Fruit fly (Drosophila melanogaster) whole organism, embryonic: ENCODE data around the gene Faa.
A peak's percentile ranks its signal among the peaks of the same experiment; 100 is the strongest.

Source experiments
- CG10147 ChIP-seq: fragments of 200-800 bp; sonication (Bioruptor generic); optimal IDR thresholded peaks from 2 replicates; lab custom pipeline; 2019; ENCODE audit warnings: missing biosample characterization, mild to moderate bottlenecking, missing genetic modification characterization, moderate library complexity
- CG10209 ChIP-seq: fragments of 200-800 bp; sonication (Bioruptor generic); optimal IDR thresholded peaks from 3 replicates; lab custom pipeline; 2017; ENCODE audit warnings: missing biosample characterization, mild to moderate bottlenecking, missing genetic modification characterization, missing genetic modification reagents
- CG10565 ChIP-seq: fragments of 200-800 bp; sonication (Bioruptor generic); optimal IDR thresholded peaks from 3 replicates; lab custom pipeline; 2016; ENCODE audit warnings: missing biosample characterization, mild to moderate bottlenecking, missing genetic modification characterization
- CG12155 ChIP-seq: fragments of 200-800 bp; sonication (Bioruptor generic); optimal IDR thresholded peaks from 3 replicates; lab custom pipeline; 2016; ENCODE audit warnings: missing biosample characterization, missing genetic modification characterization
- CG12942 ChIP-seq: fragments of 200-800 bp; sonication (Bioruptor generic); optimal IDR thresholded peaks from 3 replicates; lab custom pipeline; 2016; ENCODE audit warnings: missing biosample characterization, missing genetic modification characterization
- CG13424 ChIP-seq: fragments of 200-800 bp; sonication (Bioruptor generic); optimal IDR thresholded peaks from 2 replicates; lab custom pipeline; 2019; ENCODE audit warnings: missing biosample characterization, mild to moderate bottlenecking, missing genetic modification characterization, moderate library complexity
- CG1603 ChIP-seq: fragments of 200-800 bp; sonication (Bioruptor generic); optimal IDR thresholded peaks from 2 replicates; lab custom pipeline; 2019; ENCODE audit warnings: missing biosample characterization, mild to moderate bottlenecking, missing genetic modification characterization, moderate library complexity
- CG17361 ChIP-seq: fragments of 200-800 bp; sonication (Bioruptor generic); IDR thresholded peaks from 3 replicates; pipeline ENCODE4 v1.3.6; 2022; ENCODE audit warnings: missing biosample characterization, missing genetic modification characterization
- CG17568 ChIP-seq: fragments of 200-800 bp; sonication (Bioruptor generic); optimal IDR thresholded peaks from 2 replicates; lab custom pipeline; 2018; ENCODE audit warnings: missing biosample characterization, mild to moderate bottlenecking, missing genetic modification characterization, moderate library complexity
- CG2129 ChIP-seq: fragments of 200-800 bp; sonication (Bioruptor generic); IDR thresholded peaks from 2 replicates; pipeline ENCODE4 v1.3.6; 2022; ENCODE audit warnings: missing biosample characterization, missing genetic modification characterization; ENCODE audit not compliant: partially characterized antibody
- CG2712 ChIP-seq: fragments of 200-800 bp; optimal IDR thresholded peaks from 3 replicates; lab custom pipeline; 2019; ENCODE audit warnings: missing biosample characterization, mild to moderate bottlenecking, missing genetic modification characterization, moderate library complexity
- CG2889 ChIP-seq: fragments of 200-800 bp; sonication (Bioruptor generic); IDR thresholded peaks from 3 replicates; pipeline ENCODE4 v1.3.6; 2022; ENCODE audit warnings: missing biosample characterization, missing genetic modification characterization
- CG32772 ChIP-seq: fragments of 200-800 bp; sonication (Bioruptor generic); IDR thresholded peaks from 2 replicates; pipeline ENCODE4 v1.3.6; 2022; ENCODE audit warnings: missing biosample characterization, missing genetic modification characterization
- CG4282 ChIP-seq: fragments of 200-800 bp; sonication (Bioruptor generic); optimal IDR thresholded peaks from 2 replicates; lab custom pipeline; 2016; ENCODE audit warnings: missing biosample characterization, missing genetic modification characterization
- CG5953 ChIP-seq: fragments of 200-800 bp; sonication (Bioruptor generic); IDR thresholded peaks from 2 replicates; pipeline ENCODE4 v1.3.6; 2022; ENCODE audit warnings: missing biosample characterization, missing genetic modification characterization
- CG6272 ChIP-seq: fragments of 200-800 bp; sonication (Bioruptor generic); IDR thresholded peaks from 2 replicates; pipeline ENCODE4 v1.3.6; 2022; ENCODE audit warnings: missing biosample characterization, missing genetic modification characterization
- CG7556 ChIP-seq: fragments of 200-800 bp; sonication (Bioruptor generic); optimal IDR thresholded peaks from 2 replicates; lab custom pipeline; 2017; ENCODE audit warnings: missing biosample characterization, mild to moderate bottlenecking, missing genetic modification characterization
- CG8359 ChIP-seq: fragments of 200-800 bp; sonication (Bioruptor generic); optimal IDR thresholded peaks from 2 replicates; lab custom pipeline; 2017; ENCODE audit warnings: missing biosample characterization, mild to moderate bottlenecking, missing genetic modification characterization, borderline replicate concordance
- CG9817 ChIP-seq: fragments of 200-800 bp; sonication (Bioruptor generic); optimal IDR thresholded peaks from 2 replicates; lab custom pipeline; 2018; ENCODE audit warnings: missing biosample characterization, mild to moderate bottlenecking, missing genetic modification characterization, moderate library complexity
- CTCF ChIP-seq: fragments of 200-800 bp; sonication (Bioruptor generic); optimal IDR thresholded peaks from 2 replicates; lab custom pipeline; 2017; ENCODE audit warnings: missing biosample characterization, mild to moderate bottlenecking, missing genetic modification characterization, moderate library complexity
- Deaf1 ChIP-seq: fragments of 200-800 bp; optimal IDR thresholded peaks from 3 replicates; lab custom pipeline; 2019; ENCODE audit warnings: missing biosample characterization, mild to moderate bottlenecking, missing genetic modification characterization, moderate library complexity
- H2.0 ChIP-seq: fragments of 200-800 bp; sonication (Bioruptor generic); IDR thresholded peaks from 2 replicates; pipeline ENCODE4 v1.3.6; 2022; ENCODE audit warnings: missing biosample characterization, missing genetic modification characterization
- HHEX ChIP-seq: fragments of 200-800 bp; sonication (Bioruptor generic); optimal IDR thresholded peaks from 3 replicates; lab custom pipeline; 2017; ENCODE audit warnings: missing biosample characterization, mild to moderate bottlenecking, missing genetic modification characterization, missing genetic modification reagents
- Hr3 ChIP-seq: fragments of 200-800 bp; sonication (Bioruptor generic); optimal IDR thresholded peaks from 3 replicates; lab custom pipeline; 2016; ENCODE audit warnings: missing biosample characterization, missing genetic modification characterization
- Rx ChIP-seq: fragments of 200-800 bp; sonication (Bioruptor generic); IDR thresholded peaks from 2 replicates; pipeline ENCODE4 v1.3.6; 2022; ENCODE audit warnings: missing biosample characterization, missing genetic modification characterization
- crc ChIP-seq: fragments of 200-800 bp; sonication (Bioruptor generic); optimal IDR thresholded peaks from 2 replicates; lab custom pipeline; 2016; ENCODE audit warnings: missing biosample characterization, missing genetic modification characterization
- dati ChIP-seq: fragments of 200-800 bp; sonication (Bioruptor generic); IDR thresholded peaks from 2 replicates; pipeline ENCODE4 v1.3.6; 2022; ENCODE audit warnings: missing biosample characterization, missing genetic modification characterization
- dimm ChIP-seq: fragments of 200-800 bp; sonication (Bioruptor generic); IDR thresholded peaks from 2 replicates; pipeline ENCODE4 v1.3.6; 2022; ENCODE audit warnings: missing biosample characterization, missing genetic modification characterization
- dm ChIP-seq: fragments of 200-800 bp; sonication (Bioruptor generic); optimal IDR thresholded peaks from 3 replicates; lab custom pipeline; 2016; ENCODE audit warnings: missing biosample characterization, missing genetic modification characterization
- dysf ChIP-seq: fragments of 200-800 bp; sonication (Bioruptor generic); IDR thresholded peaks from 3 replicates; pipeline ENCODE4 v1.3.6; 2022; ENCODE audit warnings: missing biosample characterization, missing genetic modification characterization
- ewg ChIP-seq: fragments of 200-800 bp; sonication (Bioruptor generic); optimal IDR thresholded peaks from 3 replicates; lab custom pipeline; 2017; ENCODE audit warnings: mild to moderate bottlenecking, missing biosample characterization, missing genetic modification reagents, missing genetic modification characterization
- fd3F ChIP-seq: fragments of 200-800 bp; sonication (Bioruptor generic); optimal IDR thresholded peaks from 2 replicates; lab custom pipeline; 2018; ENCODE audit warnings: missing biosample characterization, mild to moderate bottlenecking, missing genetic modification characterization, moderate library complexity
- gem ChIP-seq: fragments of 200-800 bp; sonication (Bioruptor generic); optimal IDR thresholded peaks from 2 replicates; lab custom pipeline; 2019; ENCODE audit warnings: missing biosample characterization, mild to moderate bottlenecking, missing genetic modification characterization, moderate library complexity
- ken ChIP-seq: fragments of 200-800 bp; sonication (Bioruptor generic); IDR thresholded peaks from 3 replicates; pipeline ENCODE4 v1.3.6; 2022; ENCODE audit warnings: missing biosample characterization, missing genetic modification characterization
- klu ChIP-seq: fragments of 200-800 bp; sonication (Bioruptor generic); IDR thresholded peaks from 2 replicates; pipeline ENCODE4 v1.3.6; 2022; ENCODE audit warnings: missing biosample characterization, missing genetic modification characterization
- lab ChIP-seq: fragments of 200-800 bp; sonication (Bioruptor generic); optimal IDR thresholded peaks from 3 replicates; lab custom pipeline; 2017; ENCODE audit warnings: missing biosample characterization, missing genetic modification characterization, mild to moderate bottlenecking, moderate library complexity, missing genetic modification reagents
- lov ChIP-seq, 2 experiments: fragments of 200-800 bp in 1 of 2; fragments of >200 bp in 1 of 2; sonication (Bioruptor generic) in 1 of 2; IDR thresholded peaks in 1 of 2; optimal IDR thresholded peaks in 1 of 2; 2 replicates in 1 of 2; 3 replicates in 1 of 2; pipeline versions ENCODE4 v1.3.6 to Lab custom; 2017 to 2022; ENCODE audit warnings: missing biosample characterization in 1 of 2, missing genetic modification characterization in 1 of 2
- maf-S ChIP-seq: fragments of 200-800 bp; sonication (Bioruptor generic); optimal IDR thresholded peaks from 2 replicates; lab custom pipeline; 2016; ENCODE audit warnings: missing biosample characterization, missing genetic modification characterization
- nom ChIP-seq: fragments of 200-800 bp; sonication (Bioruptor generic); optimal IDR thresholded peaks from 2 replicates; lab custom pipeline; 2017; ENCODE audit warnings: missing biosample characterization, missing genetic modification characterization, mild to moderate bottlenecking, moderate library complexity, missing genetic modification reagents
- onecut ChIP-seq: fragments of 200-800 bp; sonication (Bioruptor generic); IDR thresholded peaks from 2 replicates; pipeline ENCODE4 v1.3.6; 2022; ENCODE audit warnings: missing biosample characterization, missing genetic modification characterization
- pb ChIP-seq: fragments of 200-800 bp; sonication (Bioruptor generic); optimal IDR thresholded peaks from 3 replicates; lab custom pipeline; 2016; ENCODE audit warnings: missing biosample characterization, missing genetic modification characterization
- pfk ChIP-seq: fragments of 200-800 bp; sonication (Bioruptor generic); optimal IDR thresholded peaks from 2 replicates; lab custom pipeline; 2018; ENCODE audit warnings: missing biosample characterization, mild to moderate bottlenecking, missing genetic modification characterization, moderate library complexity
- pum ChIP-seq: fragments of 200-800 bp; sonication (Bioruptor generic); optimal IDR thresholded peaks from 2 replicates; lab custom pipeline; 2016; ENCODE audit warnings: missing biosample characterization, missing genetic modification characterization
- pzg ChIP-seq: fragments of 200-800 bp; sonication (Bioruptor generic); optimal IDR thresholded peaks from 3 replicates; lab custom pipeline; 2018; ENCODE audit warnings: missing biosample characterization, mild to moderate bottlenecking, missing genetic modification characterization, moderate library complexity
- sens-2 ChIP-seq: fragments of 200-800 bp; sonication (Bioruptor generic); IDR thresholded peaks from 2 replicates; pipeline ENCODE4 v1.3.6; 2022; ENCODE audit warnings: missing biosample characterization, missing genetic modification characterization
- slou ChIP-seq: fragments of 200-800 bp; sonication (Bioruptor generic); optimal IDR thresholded peaks from 3 replicates; lab custom pipeline; 2016; ENCODE audit warnings: missing biosample characterization, missing genetic modification characterization
- toy ChIP-seq: fragments of 200-800 bp; sonication (Bioruptor generic); IDR thresholded peaks from 2 replicates; pipeline ENCODE4 v1.3.6; 2022; ENCODE audit warnings: missing biosample characterization, missing genetic modification characterization
- tup ChIP-seq: fragments of 200-800 bp; sonication (Bioruptor generic); optimal IDR thresholded peaks from 2 replicates; lab custom pipeline; 2016; ENCODE audit warnings: missing biosample characterization, mild to moderate bottlenecking, missing genetic modification characterization, moderate library complexity
- vfl ChIP-seq: fragments of 200-800 bp; sonication (Bioruptor generic); optimal IDR thresholded peaks from 2 replicates; lab custom pipeline; 2016; ENCODE audit warnings: missing biosample characterization, missing genetic modification characterization

Faa gene

dm6 chr3L:4108844-4109494, 35.2 kb upstream of the Faa start (continued):
- TF ChIP-seq fd3F (peak; percentile 32), pzg (GFP tag; lab: Kevin White, UChicago) (no peak), pum (GFP tag; lab: Kevin White, UChicago) (peak; percentile 62), gem (tag; lab: Kevin White, UChicago) (peak; percentile 82), CG6272 (GFP tag; lab: Robert Waterston, UW) (peak; percentile 58), CTCF (no peak), toy (GFP tag; lab: Robert Waterston, UW) (no peak), CG4282 (no peak), dimm (GFP tag; lab: Robert Waterston, UW) (0 out of 2 replicates have a peak, but pooled peaks have one; percentile 3), klu (GFP tag; lab: Robert Waterston, UW) (0 out of 2 replicates have a peak, but pooled peaks have one; percentile 12), Deaf1 (peak; percentile 40), Rx (no peak), tup (GFP tag; lab: Kevin White, UChicago) (peak; percentile 9), crc (GFP tag; lab: Kevin White, UChicago) (peak; percentile 74), lab (GFP tag; lab: Kevin White, UChicago) (peak; percentile 77), CG32772 (GFP tag; lab: Robert Waterston, UW) (peak; percentile 55; the same call in 1 of the 2 replicates), H2.0 (GFP tag; lab: Robert Waterston, UW) (peak; percentile 33; the same call in 1 of the 2 replicates), dysf (GFP tag; lab: Robert Waterston, UW) (peak; percentile 80), sens-2 (no peak), CG17361 (GFP tag; lab: Robert Waterston, UW) (peak; percentile 86), pfk (GFP tag; lab: Kevin White, UChicago) (no peak), CG12155 (GFP tag; lab: Kevin White, UChicago) (peak; percentile 64), dm (GFP tag; lab: Kevin White, UChicago) (peak; percentile 26), lov (optimal IDR thresholded peaks at IDR 0.05; lab: Kevin White, UChicago) (no peak), lov (GFP tag; IDR thresholded peaks at IDR 0.05; lab: Robert Waterston, UW) (0 out of 3 replicates have a peak, but pooled peaks have one; percentile 30), CG10147 (peak; percentile 66), CG7556 (GFP tag; lab: Kevin White, UChicago) (peak; percentile 87), CG5953 (GFP tag; lab: Robert Waterston, UW) (no peak), CG10209 (GFP tag; lab: Kevin White, UChicago) (peak; percentile 80), CG10565 (peak; percentile 2), CG2129 (no peak), HHEX (peak; percentile 79), CG17568 (GFP tag; lab: Kevin White, UChicago) (peak; percentile 68), Hr3 (GFP tag; lab: Kevin White, UChicago) (peak; percentile 69), CG2889 (GFP tag; lab: Robert Waterston, UW) (no peak), CG8359 (GFP tag; lab: Kevin White, UChicago) (peak; percentile 41), pb (peak; percentile 74), dati (no peak), vfl (GFP tag; lab: Kevin White, UChicago) (no peak), ewg (peak; percentile 56), slou (GFP tag; lab: Kevin White, UChicago) (peak; percentile 20), maf-S (GFP tag; lab: Kevin White, UChicago) (peak; percentile 35), CG1603 (peak; percentile 54), ken (GFP tag; lab: Robert Waterston, UW) (peak; percentile 51; the same call in 1 of the 3 replicates), CG13424 (tag; lab: Kevin White, UChicago) (peak; percentile 84), CG9817 (tag; lab: Kevin White, UChicago) (peak; percentile 46), CG2712 (peak; percentile 81), onecut (GFP tag; lab: Robert Waterston, UW) (peak; percentile 39; the same call in 1 of the 2 replicates), CG12942 (GFP tag; lab: Kevin White, UChicago) (peak; percentile 57), nom (no peak)
